Worm (Caenorhabditis elegans): ENCODE data around the gene zip-2.

The zip-2 gene

ce11 chrIII:861819-862356 lies 29.1 kb downstream of the zip-2 start, which contains the start of gene arx-4:
arx-4 (plus strand) TSS chrIII:862306.
- TF ChIP-seq zfh-2 (GFP tag; conservative IDR thresholded peaks at IDR 0.05) = no peak
- peak; percentile 15 for TF ChIP-seq attf-5 (GFP tag; optimal IDR thresholded peaks at IDR 0.05)
- 0 out of 2 replicates have a peak, but pooled peaks have one; percentile 25 for TF ChIP-seq mcd-1 (GFP tag; IDR thresholded peaks at IDR 0.05)

DNA sequence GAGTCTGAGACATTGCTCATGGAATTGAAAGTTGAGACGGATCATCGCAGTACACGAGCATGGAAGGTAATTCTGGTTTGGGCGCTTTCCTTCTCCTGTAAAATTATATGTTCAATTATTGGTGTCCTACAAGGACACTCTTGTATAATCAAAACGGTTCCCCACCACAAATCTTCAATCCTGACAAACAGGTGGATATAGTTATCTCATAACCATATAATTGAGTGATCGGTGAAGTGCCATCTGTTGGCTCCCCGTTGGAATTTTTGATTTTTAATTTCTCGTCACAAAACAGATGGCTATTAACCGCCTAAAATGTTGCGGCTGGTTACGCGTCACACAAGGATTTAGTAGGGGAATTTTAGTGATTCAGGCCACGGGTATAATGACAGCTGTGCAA lies 36.1 kb downstream of the zip-2 start:
- TF ChIP-seq mes-4 (tag; optimal IDR thresholded peaks at IDR 0.05) (no peak), Y56A3A.18 (GFP tag; IDR thresholded peaks at IDR 0.05) (no peak), snpc-1.1 (tag; optimal IDR thresholded peaks at IDR 0.05; ENCODE audit: insufficient read depth) (no peak), F23B12.7 (tag; optimal IDR thresholded peaks at IDR 0.05; ENCODE audit: insufficient read depth) (no peak), lag-1 (GFP tag; IDR thresholded peaks at IDR 0.05) (no peak), ceh-100 (GFP tag; IDR thresholded peaks at IDR 0.05) (no peak), akir-1 (GFP tag; optimal IDR thresholded peaks at IDR 0.05) (no peak), F39B2.1 (GFP tag; IDR thresholded peaks at IDR 0.05) (no peak), ceh-91 (GFP tag; IDR thresholded peaks at IDR 0.05) (no peak), ceh-40 (GFP tag; IDR thresholded peaks at IDR 0.05) (no peak), unc-62 (GFP tag; optimal IDR thresholded peaks at IDR 0.05) (no peak), gei-17 (GFP tag; optimal IDR thresholded peaks at IDR 0.05) (no peak), Y95B8A.8 (GFP tag; IDR thresholded peaks at IDR 0.05) (no peak), ceh-58 (GFP tag; IDR thresholded peaks at IDR 0.05) (no peak)

ce11 chrIII:869869-870268 lies 37.1 kb downstream of the zip-2 start, which contains the start of gene T24C4.2:
T24C4.2 (minus strand) TSS chrIII:869969.
- TF ChIP-seq zim-3 (tag; optimal IDR thresholded peaks at IDR 0.05) (no peak), ekl-4 (GFP tag; IDR thresholded peaks at IDR 0.05) (no peak), F57C9.4 (tag; optimal IDR thresholded peaks at IDR 0.05) (no peak), egrh-3 (GFP tag; IDR thresholded peaks at IDR 0.05) (no peak), ztf-26 (tag; optimal IDR thresholded peaks at IDR 0.05) (no peak), F37B4.10 (GFP tag; IDR thresholded peaks at IDR 0.05) (no peak), lin-54 (GFP tag; optimal IDR thresholded peaks at IDR 0.05) (no peak), pbrm-1 (GFP tag; IDR thresholded peaks at IDR 0.05) (no peak), die-1 (tag; optimal IDR thresholded peaks at IDR 0.05) (no peak), Y79H2A.3 (GFP tag; conservative IDR thresholded peaks at IDR 0.05) (no peak), zfh-2 (GFP tag; conservative IDR thresholded peaks at IDR 0.05) (no peak)

DNA sequence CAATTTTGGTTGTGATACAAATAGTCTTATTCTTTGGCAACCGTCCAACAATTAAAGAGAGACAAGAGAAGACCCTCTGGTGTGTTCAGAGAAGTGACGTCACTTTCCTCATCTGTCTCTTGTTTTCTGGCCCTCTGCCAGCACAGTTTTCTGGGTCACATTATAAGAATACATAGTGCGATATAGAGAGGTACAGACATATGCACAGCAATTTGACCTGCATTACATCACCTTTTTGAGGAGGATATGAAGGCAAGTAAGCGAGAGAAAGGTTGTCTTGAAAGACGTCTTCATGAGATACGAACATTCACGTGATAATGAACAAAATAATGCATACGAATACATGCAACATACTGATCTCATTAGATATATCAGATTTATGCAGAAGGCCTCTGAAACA lies 37.8 kb downstream of the zip-2 start:
- no peak for TF ChIP-seq dpff-1 (tag; optimal IDR thresholded peaks at IDR 0.05)
- no peak for TF ChIP-seq ZK185.1 (tag; optimal IDR thresholded peaks at IDR 0.05; ENCODE audit: poor library complexity, severe bottlenecking)
- TF ChIP-seq ceh-100 (GFP tag; IDR thresholded peaks at IDR 0.05) = no peak
- TF ChIP-seq akir-1 (GFP tag; optimal IDR thresholded peaks at IDR 0.05) = no peak
- TF ChIP-seq hlh-12 (tag; optimal IDR thresholded peaks at IDR 0.05) = no peak
- no peak for TF ChIP-seq nhr-90 (tag; optimal IDR thresholded peaks at IDR 0.05)
- TF ChIP-seq Y95B8A.8 (GFP tag; IDR thresholded peaks at IDR 0.05) = no peak
- TF ChIP-seq dpl-1 (GFP tag; optimal IDR thresholded peaks at IDR 0.05) = no peak
- TF ChIP-seq ztf-28 (GFP tag; IDR thresholded peaks at IDR 0.05) = no peak
- no peak for TF ChIP-seq pha-4 (tag; optimal IDR thresholded peaks at IDR 0.05)
- TF ChIP-seq hmg-20 (GFP tag; IDR thresholded peaks at IDR 0.05) = no peak
- TF ChIP-seq lin-26 (GFP tag; IDR thresholded peaks at IDR 0.05) = no peak
- TF ChIP-seq chd-7 (tag; optimal IDR thresholded peaks at IDR 0.05) = no peak
- TF ChIP-seq sdz-38 (tag; optimal IDR thresholded peaks at IDR 0.05) = no peak
- no peak for TF ChIP-seq ztf-22 (GFP tag; optimal IDR thresholded peaks at IDR 0.05)
- TF ChIP-seq mxl-1 (tag; optimal IDR thresholded peaks at IDR 0.05) = no peak
- no peak for TF ChIP-seq zim-3 (tag; optimal IDR thresholded peaks at IDR 0.05)
- no peak for TF ChIP-seq F57C9.4 (tag; optimal IDR thresholded peaks at IDR 0.05)
- TF ChIP-seq F33H1.4 (GFP tag; IDR thresholded peaks at IDR 0.05) = no peak

Data from whole organism, young adult.